Fruit fly (Drosophila melanogaster) whole organism, embryonic: ENCODE measurements around the gene CG8173.

Experiments
- Awh ChIP-seq: fragments of 200-800 bp; sonication (Bioruptor generic); IDR thresholded peaks from 2 replicates; pipeline ENCODE4, ENCODE4 v1.3.6; 2022; ENCODE audit warnings: missing biosample characterization, missing genetic modification characterization
- B-H1 ChIP-seq: fragments of 200-800 bp; sonication (Bioruptor generic); IDR thresholded peaks from 3 replicates; pipeline ENCODE4 v1.3.6; 2022; ENCODE audit warnings: missing biosample characterization, missing genetic modification characterization
- Blimp-1 ChIP-seq: fragments of 200-800 bp; sonication (Bioruptor generic); optimal IDR thresholded peaks from 3 replicates; lab custom pipeline; 2018; ENCODE audit warnings: missing biosample characterization, missing genetic modification characterization, mild to moderate bottlenecking, moderate library complexity, missing genetic modification reagents
- CG10654 ChIP-seq: fragments of 200-800 bp; sonication (Bioruptor generic); optimal IDR thresholded peaks from 2 replicates; lab custom pipeline; 2016; ENCODE audit warnings: missing biosample characterization, missing genetic modification characterization
- CG11093 ChIP-seq: fragments of 200-800 bp; sonication (Bioruptor generic); IDR thresholded peaks from 3 replicates; pipeline ENCODE4 v1.3.6; 2022; ENCODE audit warnings: missing biosample characterization, missing genetic modification characterization
- CG11504 ChIP-seq: fragments of 200-800 bp; sonication (Bioruptor generic); optimal IDR thresholded peaks from 3 replicates; lab custom pipeline; 2019; ENCODE audit warnings: missing biosample characterization, mild to moderate bottlenecking, missing genetic modification characterization, moderate library complexity
- CG11695 ChIP-seq: fragments of 200-800 bp; sonication (Bioruptor generic); IDR thresholded peaks from 3 replicates; pipeline ENCODE4 v1.3.6; 2022; ENCODE audit warnings: missing biosample characterization, missing genetic modification characterization
- CG12659 ChIP-seq: fragments of 200-800 bp; sonication (Bioruptor generic); optimal IDR thresholded peaks from 3 replicates; lab custom pipeline; 2017; ENCODE audit warnings: mild to moderate bottlenecking, missing biosample characterization, missing genetic modification reagents, missing genetic modification characterization
- CG12744 ChIP-seq: fragments of 200-800 bp; sonication (Bioruptor generic); optimal IDR thresholded peaks from 2 replicates; lab custom pipeline; 2016; ENCODE audit warnings: missing biosample characterization, missing genetic modification characterization
- CG1529 ChIP-seq: fragments of 200-800 bp; sonication (Bioruptor generic); optimal IDR thresholded peaks from 3 replicates; lab custom pipeline; 2018; ENCODE audit warnings: missing biosample characterization, missing genetic modification characterization
- CG1602 ChIP-seq: fragments of 200-800 bp; sonication (Bioruptor generic); optimal IDR thresholded peaks from 3 replicates; lab custom pipeline; 2016; ENCODE audit warnings: missing biosample characterization, missing genetic modification characterization
- CG16779 ChIP-seq: fragments of 200-800 bp; sonication (Bioruptor generic); IDR thresholded peaks from 2 replicates; pipeline ENCODE4 v1.3.6; 2022; ENCODE audit warnings: missing biosample characterization, missing genetic modification characterization
- CG16863 ChIP-seq: fragments of 200-800 bp; sonication (Bioruptor generic); optimal IDR thresholded peaks from 3 replicates; lab custom pipeline; 2016; ENCODE audit warnings: missing biosample characterization, missing genetic modification characterization
- CG17612 ChIP-seq: fragments of 200-800 bp; sonication (Bioruptor generic); IDR thresholded peaks from 2 replicates; pipeline ENCODE4 v1.3.6; 2022; ENCODE audit warnings: missing biosample characterization, missing genetic modification characterization
- CG18262 ChIP-seq: fragments of 200-800 bp; optimal IDR thresholded peaks from 3 replicates; lab custom pipeline; 2019; ENCODE audit warnings: missing biosample characterization, mild to moderate bottlenecking, missing genetic modification characterization, moderate library complexity
- CG30431 ChIP-seq: fragments of 200-800 bp; sonication (Bioruptor generic); optimal IDR thresholded peaks from 2 replicates; lab custom pipeline; 2017; ENCODE audit warnings: missing biosample characterization, missing genetic modification characterization
- CG6654 ChIP-seq: fragments of 200-800 bp; sonication (Bioruptor generic); optimal IDR thresholded peaks from 2 replicates; lab custom pipeline; 2017; ENCODE audit warnings: missing biosample characterization, mild to moderate bottlenecking, missing genetic modification characterization
- CG7357 ChIP-seq: fragments of 200-800 bp; sonication (Bioruptor generic); IDR thresholded peaks from 3 replicates; pipeline ENCODE4 v1.3.6; 2022; ENCODE audit warnings: missing biosample characterization, missing genetic modification characterization
- CG7987 ChIP-seq: fragments of 200-800 bp; sonication (Bioruptor generic); optimal IDR thresholded peaks from 2 replicates; lab custom pipeline; 2018; ENCODE audit warnings: missing biosample characterization, mild to moderate bottlenecking, missing genetic modification characterization, moderate library complexity
- CG8944 ChIP-seq: fragments of 200-800 bp; sonication (Bioruptor generic); optimal IDR thresholded peaks from 3 replicates; lab custom pipeline; 2016; ENCODE audit warnings: missing biosample characterization, missing genetic modification characterization
- CG9437 ChIP-seq: fragments of 200-800 bp; sonication (Bioruptor generic); optimal IDR thresholded peaks from 2 replicates; lab custom pipeline; 2018; ENCODE audit warnings: missing biosample characterization, mild to moderate bottlenecking, missing genetic modification characterization
- CTCF ChIP-seq: fragments of 200-800 bp; sonication (Bioruptor generic); optimal IDR thresholded peaks from 2 replicates; lab custom pipeline; 2017; ENCODE audit warnings: missing biosample characterization, mild to moderate bottlenecking, missing genetic modification characterization, moderate library complexity
- Camta ChIP-seq: fragments of 200-800 bp; sonication (Bioruptor generic); optimal IDR thresholded peaks from 2 replicates; lab custom pipeline; 2016; ENCODE audit warnings: missing biosample characterization, missing genetic modification characterization
- Dbx ChIP-seq: fragments of 200-800 bp; sonication (Bioruptor generic); IDR thresholded peaks from 3 replicates; pipeline ENCODE4 v1.3.6; 2022; ENCODE audit warnings: missing biosample characterization, missing genetic modification characterization
- HHEX ChIP-seq: fragments of 200-800 bp; sonication (Bioruptor generic); optimal IDR thresholded peaks from 3 replicates; lab custom pipeline; 2017; ENCODE audit warnings: missing biosample characterization, mild to moderate bottlenecking, missing genetic modification characterization, missing genetic modification reagents
- Hey ChIP-seq: fragments of 200-800 bp; sonication (Bioruptor generic); optimal IDR thresholded peaks from 3 replicates; lab custom pipeline; 2018; ENCODE audit warnings: missing biosample characterization, mild to moderate bottlenecking, missing genetic modification characterization
- MTF-1 ChIP-seq: fragments of 200-800 bp; sonication (Bioruptor generic); optimal IDR thresholded peaks from 2 replicates; lab custom pipeline; 2018; ENCODE audit warnings: missing biosample characterization, mild to moderate bottlenecking, missing genetic modification characterization, borderline replicate concordance
- NC2α ChIP-seq: fragments of 200-800 bp; sonication (Bioruptor generic); optimal IDR thresholded peaks from 2 replicates; lab custom pipeline; 2016; ENCODE audit warnings: missing biosample characterization, missing genetic modification characterization
- Oli ChIP-seq: fragments of 200-800 bp; sonication (Bioruptor generic); optimal IDR thresholded peaks from 2 replicates; lab custom pipeline; 2018; ENCODE audit warnings: missing biosample characterization, mild to moderate bottlenecking, missing genetic modification characterization, moderate library complexity
- Xrp1 ChIP-seq: fragments of 200-800 bp; sonication (Bioruptor generic); IDR thresholded peaks from 2 replicates; pipeline ENCODE4 v1.3.6; 2022; ENCODE audit warnings: missing biosample characterization, missing genetic modification characterization
- YL-1 ChIP-seq: fragments of 200-800 bp; sonication (Bioruptor generic); optimal IDR thresholded peaks from 3 replicates; lab custom pipeline; 2017; ENCODE audit warnings: missing biosample characterization, mild to moderate bottlenecking, missing genetic modification characterization
- ato ChIP-seq: fragments of 200-800 bp; sonication (Bioruptor generic); IDR thresholded peaks from 2 replicates; pipeline ENCODE4 v1.3.6; 2022; ENCODE audit warnings: missing biosample characterization, missing genetic modification characterization; ENCODE audit not compliant: partially characterized antibody
- br ChIP-seq: fragments of >200 bp; optimal IDR thresholded peaks from 2 replicates; lab custom pipeline; 2017
- cas ChIP-seq: fragments of 200-800 bp; sonication (Bioruptor generic); IDR thresholded peaks from 2 replicates; pipeline ENCODE4 v1.3.6; 2022; ENCODE audit warnings: missing biosample characterization, missing genetic modification characterization
- chm ChIP-seq: fragments of 200-800 bp; sonication (Bioruptor generic); IDR thresholded peaks from 2 replicates; pipeline ENCODE4 v1.3.6; 2022; ENCODE audit warnings: missing biosample characterization, missing genetic modification characterization
- corto ChIP-seq: fragments of 200-800 bp; sonication (Bioruptor generic); optimal IDR thresholded peaks from 2 replicates; lab custom pipeline; 2016; ENCODE audit warnings: missing biosample characterization, mild to moderate bottlenecking, missing genetic modification characterization, moderate library complexity
- crc ChIP-seq: fragments of 200-800 bp; sonication (Bioruptor generic); optimal IDR thresholded peaks from 2 replicates; lab custom pipeline; 2016; ENCODE audit warnings: missing biosample characterization, missing genetic modification characterization
- cwo ChIP-seq: fragments of 200-800 bp; sonication (Bioruptor generic); optimal IDR thresholded peaks from 3 replicates; lab custom pipeline; 2017; ENCODE audit warnings: missing biosample characterization, missing genetic modification characterization, mild to moderate bottlenecking, moderate library complexity, missing genetic modification reagents
- da ChIP-seq: fragments of 200-800 bp; sonication (Bioruptor generic); optimal IDR thresholded peaks from 2 replicates; lab custom pipeline; 2016; ENCODE audit warnings: missing biosample characterization, missing genetic modification characterization
- dimm ChIP-seq: fragments of 200-800 bp; sonication (Bioruptor generic); IDR thresholded peaks from 2 replicates; pipeline ENCODE4 v1.3.6; 2022; ENCODE audit warnings: missing biosample characterization, missing genetic modification characterization
- hth ChIP-seq: fragments of >200 bp; optimal IDR thresholded peaks from 2 replicates; lab custom pipeline; 2017; ENCODE audit warnings: inconsistent platforms
- kni ChIP-seq: fragments of 200-800 bp; sonication (Bioruptor generic); optimal IDR thresholded peaks from 3 replicates; lab custom pipeline; 2017; ENCODE audit warnings: mild to moderate bottlenecking, missing biosample characterization, missing genetic modification reagents, missing genetic modification characterization
- lab ChIP-seq: fragments of 200-800 bp; sonication (Bioruptor generic); optimal IDR thresholded peaks from 3 replicates; lab custom pipeline; 2017; ENCODE audit warnings: missing biosample characterization, missing genetic modification characterization, mild to moderate bottlenecking, moderate library complexity, missing genetic modification reagents
- lbe ChIP-seq: fragments of 200-800 bp; sonication (Bioruptor generic); optimal IDR thresholded peaks from 2 replicates; lab custom pipeline; 2016; ENCODE audit warnings: missing biosample characterization, mild to moderate bottlenecking, missing genetic modification characterization
- lola ChIP-seq, 3 experiments: fragments of >200 bp in 2 of 3; fragments of 200-800 bp in 1 of 3; sonication (Bioruptor generic) in 1 of 3; optimal IDR thresholded peaks; 2 replicates each; lab custom pipeline; 2017 to 2019; ENCODE audit warnings: missing biosample characterization in 3 of 3, missing genetic modification characterization in 3 of 3, mild to moderate bottlenecking in 1 of 3, moderate library complexity in 1 of 3
- nerfin-2 ChIP-seq: fragments of 200-800 bp; sonication (Bioruptor generic); IDR thresholded peaks from 2 replicates; pipeline ENCODE4 v1.3.6; 2022; ENCODE audit warnings: missing biosample characterization, missing genetic modification characterization; ENCODE audit not compliant: partially characterized antibody
- oc ChIP-seq: fragments of 200-800 bp; sonication (Bioruptor generic); optimal IDR thresholded peaks from 2 replicates; lab custom pipeline; 2018; ENCODE audit warnings: missing biosample characterization, mild to moderate bottlenecking, missing genetic modification characterization, moderate library complexity
- pb ChIP-seq: fragments of 200-800 bp; sonication (Bioruptor generic); optimal IDR thresholded peaks from 3 replicates; lab custom pipeline; 2016; ENCODE audit warnings: missing biosample characterization, missing genetic modification characterization
- scrt ChIP-seq: fragments of 200-800 bp; sonication (Bioruptor generic); optimal IDR thresholded peaks from 2 replicates; lab custom pipeline; 2018; ENCODE audit warnings: missing biosample characterization, mild to moderate bottlenecking, missing genetic modification characterization, moderate library complexity
- sd ChIP-seq: fragments of 200-800 bp; sonication (Bioruptor generic); optimal IDR thresholded peaks from 3 replicates; lab custom pipeline; 2018; ENCODE audit warnings: missing biosample characterization, mild to moderate bottlenecking, missing genetic modification characterization, moderate library complexity
- sisA ChIP-seq: fragments of 200-800 bp; sonication (Bioruptor generic); IDR thresholded peaks from 2 replicates; pipeline ENCODE4 v1.3.6; 2022; ENCODE audit warnings: missing biosample characterization, missing genetic modification characterization
- vvl ChIP-seq: fragments of 200-800 bp; sonication (Bioruptor generic); IDR thresholded peaks from 2 replicates; pipeline ENCODE4 v1.3.6; 2022; ENCODE audit warnings: missing biosample characterization, missing genetic modification characterization

CG8173 gene

dm6 chrX:17713740-17714135 is 4.3 kb upstream of the CG8173 start (continued):
- TF ChIP-seq CG12744 (peak; percentile 47), CG9437 (GFP tag; lab: Kevin White, UChicago) (peak; percentile 52), Oli (tag; lab: Kevin White, UChicago) (peak; percentile 47), dimm (peak; percentile 67; the same call in 1 of the 2 replicates), MTF-1 (peak; percentile 51), nerfin-2 (GFP tag; lab: Robert Waterston, UW) (no peak), CG17612 (GFP tag; lab: Robert Waterston, UW) (peak; percentile 51), HHEX (peak; percentile 30), CG6654 (GFP tag; lab: Kevin White, UChicago) (peak; percentile 36), YL-1 (GFP tag; lab: Kevin White, UChicago) (no peak), CG11504 (tag; lab: Kevin White, UChicago) (peak; percentile 67), CG8944 (GFP tag; lab: Kevin White, UChicago) (peak; percentile 73), crc (GFP tag; lab: Kevin White, UChicago) (peak; percentile 48), B-H1 (GFP tag; lab: Robert Waterston, UW) (peak; percentile 70), vvl (GFP tag; lab: Robert Waterston, UW) (peak; percentile 92), CG11695 (GFP tag; lab: Robert Waterston, UW) (peak; percentile 39; the same call in 2 of the 3 replicates), lab (GFP tag; lab: Kevin White, UChicago) (peak; percentile 72), pb (GFP tag; lab: Kevin White, UChicago) (peak; percentile 42), CG30431 (GFP tag; lab: Kevin White, UChicago) (no peak), CG7357 (GFP tag; lab: Robert Waterston, UW) (peak; percentile 78), Blimp-1 (peak; percentile 75), CG10654 (GFP tag; lab: Kevin White, UChicago) (peak; percentile 28), oc (tag; lab: Kevin White, UChicago) (peak; percentile 59), CG11093 (GFP tag; lab: Robert Waterston, UW) (peak; percentile 72; the same call in 2 of the 3 replicates), CG16863 (GFP tag; lab: Kevin White, UChicago) (peak; percentile 78), hth (lab: Kevin White, UChicago) (no peak), CG1529 (GFP tag; lab: Kevin White, UChicago) (peak; percentile 54), kni (GFP tag; lab: Kevin White, UChicago) (peak; percentile 84), CG16779 (GFP tag; lab: Robert Waterston, UW) (peak; percentile 70; the same call in 1 of the 2 replicates), ato (no peak), Hey (tag; lab: Kevin White, UChicago) (no peak), CG7987 (no peak), cwo (GFP tag; lab: Kevin White, UChicago) (peak; percentile 58), cas (no peak), corto (GFP tag; lab: Kevin White, UChicago) (no peak), scrt (GFP tag; lab: Kevin White, UChicago) (no peak), da (GFP tag; lab: Kevin White, UChicago) (no peak), lola (GFP tag; optimal IDR thresholded peaks at IDR 0.05; lab: Kevin White, UChicago) (peak in 1 of 3 experiments; percentile 6), Xrp1 (GFP tag; lab: Robert Waterston, UW) (peak; percentile 86), lbe (GFP tag; lab: Kevin White, UChicago) (no peak), CTCF (GFP tag; lab: Kevin White, UChicago) (no peak), Camta (GFP tag; lab: Kevin White, UChicago) (peak; percentile 39), br (no peak), chm (GFP tag; lab: Robert Waterston, UW) (peak; percentile 87), sd (tag; lab: Kevin White, UChicago) (no peak), CG18262 (tag; lab: Kevin White, UChicago) (peak; percentile 65), sisA (GFP tag; lab: Robert Waterston, UW) (peak; percentile 89), CG12659 (peak; percentile 31), Awh (GFP tag; lab: Robert Waterston, UW) (peak; percentile 86), NC2α (GFP tag; lab: Kevin White, UChicago) (peak; percentile 39), CG1602 (no peak), Dbx (GFP tag; lab: Robert Waterston, UW) (peak; percentile 67; the same call in 2 of the 3 replicates)
